Worm (Caenorhabditis elegans) whole organism, L3 larva: ENCODE data around the gene fbxa-165.
A peak's percentile ranks its signal among the peaks of the same experiment; 100 is the strongest.

Experiments used
- fkh-10 ChIP-seq: sonication (generic microtip); optimal IDR thresholded peaks from 2 replicates; lab custom pipeline; 2017; ENCODE audit warnings: missing biosample characterization, missing genetic modification reagents, missing genetic modification characterization
- hmg-11 ChIP-seq: sonication (generic microtip); optimal IDR thresholded peaks from 2 replicates; lab custom pipeline; 2016; ENCODE audit warnings: missing genetic modification characterization, missing compliant biosample characterization
- jun-1 ChIP-seq: fragments of 150-350 bp; optimal IDR thresholded peaks from 2 replicates; lab custom pipeline; 2014; ENCODE audit warnings: missing biosample characterization, missing genetic modification reagents, missing genetic modification characterization
- lin-15B ChIP-seq: fragments of 150-350 bp; optimal IDR thresholded peaks from 2 replicates; lab custom pipeline; 2014; ENCODE audit warnings: missing biosample characterization, missing genetic modification characterization
- nhr-237 ChIP-seq: fragments of 150-350 bp; optimal IDR thresholded peaks from 2 replicates; lab custom pipeline; 2014; ENCODE audit warnings: missing biosample characterization, missing genetic modification characterization
- nhr-25 ChIP-seq: sonication (generic microtip); optimal IDR thresholded peaks from 2 replicates; lab custom pipeline; 2017; ENCODE audit warnings: missing biosample characterization, missing genetic modification characterization
- nhr-28 ChIP-seq: fragments of 150-350 bp; optimal IDR thresholded peaks from 2 replicates; lab custom pipeline; 2014; ENCODE audit warnings: missing biosample characterization, missing genetic modification characterization
- snpc-4 ChIP-seq: fragments of 150-350 bp; optimal IDR thresholded peaks from 2 replicates; lab custom pipeline; 2014; ENCODE audit warnings: missing biosample characterization, missing genetic modification characterization
- unc-62 ChIP-seq: fragments of 150-350 bp; sonication (generic microtip); optimal IDR thresholded peaks from 4 replicates; lab custom pipeline; 2014; ENCODE audit warnings: missing biosample characterization, missing genetic modification reagents, missing genetic modification characterization
- ztf-11 ChIP-seq: fragments of 150-350 bp; optimal IDR thresholded peaks from 2 replicates; lab custom pipeline; 2014; ENCODE audit warnings: missing biosample characterization, missing genetic modification characterization

- TF ChIP-seq nhr-25 (tag; lab: Kevin White, UChicago) (no peak), unc-62 (GFP tag; lab: Kevin White, UChicago) (no peak), jun-1 (tag; lab: Kevin White, UChicago) (no peak), snpc-4 (tag; lab: Kevin White, UChicago) (no peak), lin-15B (tag; lab: Kevin White, UChicago) (no peak), hmg-11 (no peak), nhr-28 (tag; lab: Kevin White, UChicago) (no peak), fkh-10 (GFP tag; lab: Kevin White, UChicago) (peak; percentile 15), ztf-11 (tag; lab: Kevin White, UChicago) (no peak), nhr-237 (tag; lab: Kevin White, UChicago) (no peak)
These were observed 35.5 kb upstream of the fbxa-165 start, which contains the start of gene fbxb-16 for ce11 chrII:1651804-1652203.
